Worm (Caenorhabditis elegans): ENCODE results near the gene K07H8.8.

- TF ChIP-seq ama-1 (optimal IDR thresholded peaks at IDR 0.05) = no peak
- no peak for TF ChIP-seq nhr-237 (tag; optimal IDR thresholded peaks at IDR 0.05)
- no peak for TF ChIP-seq pha-4 (tag; optimal IDR thresholded peaks at IDR 0.05)
These were observed 24.1 kb downstream of the K07H8.8 start, which contains the start of gene T09A12.1 for ce11 chrIV:8244112-8244511.

All from whole organism, L3 larva.